Fruit fly (Drosophila melanogaster): ENCODE results near the gene Syx7.

DNA sequence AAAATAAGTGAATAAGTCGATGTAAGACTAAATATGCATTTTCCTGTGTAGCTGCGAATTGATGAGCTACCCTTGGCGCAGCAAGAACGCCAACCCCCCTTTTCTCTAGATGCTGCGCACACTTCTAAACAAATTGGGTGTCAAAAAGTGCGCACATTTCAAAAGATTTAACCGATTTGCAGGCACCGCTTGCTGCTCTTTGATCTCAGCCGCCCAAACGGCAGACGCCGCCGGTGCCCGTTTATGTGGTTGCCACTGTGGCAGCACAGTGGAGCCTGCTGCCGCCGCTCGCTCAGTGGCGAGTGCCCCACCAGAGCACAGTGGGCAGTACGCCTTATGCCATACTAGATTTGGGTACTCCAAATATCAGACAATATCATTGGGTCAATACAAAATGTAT is 4.9 kb downstream of the Syx7 start:
- TF ChIP-seq CG10348 (GFP tag; IDR thresholded peaks at IDR 0.05) (no peak), Pif1B (GFP tag; optimal IDR thresholded peaks at IDR 0.05) (no peak), rn (GFP tag; IDR thresholded peaks at IDR 0.05) (no peak), CG14655 (GFP tag; optimal IDR thresholded peaks at IDR 0.05) (no peak), fd96Ca (GFP tag; IDR thresholded peaks at IDR 0.05) (no peak), CG8301 (tag; optimal IDR thresholded peaks at IDR 0.05) (no peak), CG4496 (GFP tag; IDR thresholded peaks at IDR 0.05) (no peak), EcR (GFP tag; optimal IDR thresholded peaks at IDR 0.05) (no peak), D1 (tag; optimal IDR thresholded peaks at IDR 0.05) (no peak), CG15710 (tag; optimal IDR thresholded peaks at IDR 0.05) (no peak)

All from whole organism, pupa.